Worm (Caenorhabditis elegans) whole organism, early embryonic: ENCODE data around the gene nhr-180.

Source experiments
- B0310.2 ChIP-seq: sonication (generic microtip); optimal IDR thresholded peaks from 2 replicates; lab custom pipeline; 2016; ENCODE audit warnings: mild to moderate bottlenecking, missing genetic modification characterization, missing compliant biosample characterization
- aly-1 ChIP-seq: sonication (generic microtip); optimal IDR thresholded peaks from 2 replicates; lab custom pipeline; 2016; ENCODE audit warnings: missing genetic modification characterization, missing compliant biosample characterization
- ama-1 ChIP-seq: fragments of 150-350 bp; optimal IDR thresholded peaks from 2 replicates; lab custom pipeline; 2014
- ceh-13 ChIP-seq: fragments of 200-800 bp; sonication (Bioruptor generic); optimal IDR thresholded peaks from 2 replicates; lab custom pipeline; 2018; ENCODE audit warnings: mild to moderate bottlenecking, missing genetic modification characterization, missing compliant biosample characterization
- ets-7 ChIP-seq: sonication (generic microtip); optimal IDR thresholded peaks from 2 replicates; lab custom pipeline; 2016; ENCODE audit warnings: missing genotype, missing genetic modification characterization, missing compliant biosample characterization
- flt-1 ChIP-seq: fragments of 200-800 bp; sonication (Bioruptor generic); IDR thresholded peaks from 2 replicates; pipeline ENCODE4 v1.3.6; 2022; ENCODE audit warnings: missing genetic modification characterization, missing compliant biosample characterization
- hmg-4 ChIP-seq: fragments of 200-800 bp; sonication (Bioruptor generic); optimal IDR thresholded peaks from 2 replicates; lab custom pipeline; 2018; ENCODE audit warnings: mild to moderate bottlenecking, missing genetic modification characterization, missing compliant biosample characterization
- hnd-1 ChIP-seq: sonication (generic microtip); optimal IDR thresholded peaks from 2 replicates; lab custom pipeline; 2016; ENCODE audit warnings: missing genetic modification characterization, missing compliant biosample characterization
- scrt-1 ChIP-seq: fragments of 200-800 bp; sonication (Bioruptor generic); IDR thresholded peaks from 2 replicates; pipeline ENCODE4 v1.3.6; 2022; ENCODE audit warnings: missing genetic modification characterization, missing compliant biosample characterization
- sea-1 ChIP-seq: fragments of 200-800 bp; sonication (Bioruptor generic); conservative IDR thresholded peaks from 2 replicates; pipeline ENCODE4 v1.3.6; 2022; ENCODE audit warnings: missing genetic modification characterization, missing compliant biosample characterization
- tbx-37 ChIP-seq: fragments of 200-800 bp; sonication (Bioruptor generic); conservative IDR thresholded peaks from 2 replicates; pipeline ENCODE4 v1.3.6; 2022; ENCODE audit warnings: missing genetic modification reagents, missing genetic modification characterization, missing compliant biosample characterization
- tra-4 ChIP-seq: sonication (generic microtip); optimal IDR thresholded peaks from 2 replicates; lab custom pipeline; 2017; ENCODE audit warnings: missing genetic modification characterization, missing compliant biosample characterization

- TF ChIP-seq sea-1 (no peak), ama-1 (no peak), ets-7 (no peak), flt-1 (GFP tag; lab: Robert Waterston, UW) (no peak), B0310.2 (no peak), aly-1 (tag; lab: Kevin White, UChicago) (no peak), hnd-1 (no peak), scrt-1 (GFP tag; lab: Robert Waterston, UW) (no peak), hmg-4 (GFP tag; lab: Kevin White, UChicago) (no peak), tbx-37 (no peak), ceh-13 (GFP tag; lab: Kevin White, UChicago) (no peak), tra-4 (no peak)
These were observed 28.6 kb upstream of the nhr-180 start, which contains the start of gene srj-52 for ce11 chrV:695914-696313.
